Worm (Caenorhabditis elegans): Measurements from ENCODE around the gene tlp-1.

The tlp-1 gene

DNA sequence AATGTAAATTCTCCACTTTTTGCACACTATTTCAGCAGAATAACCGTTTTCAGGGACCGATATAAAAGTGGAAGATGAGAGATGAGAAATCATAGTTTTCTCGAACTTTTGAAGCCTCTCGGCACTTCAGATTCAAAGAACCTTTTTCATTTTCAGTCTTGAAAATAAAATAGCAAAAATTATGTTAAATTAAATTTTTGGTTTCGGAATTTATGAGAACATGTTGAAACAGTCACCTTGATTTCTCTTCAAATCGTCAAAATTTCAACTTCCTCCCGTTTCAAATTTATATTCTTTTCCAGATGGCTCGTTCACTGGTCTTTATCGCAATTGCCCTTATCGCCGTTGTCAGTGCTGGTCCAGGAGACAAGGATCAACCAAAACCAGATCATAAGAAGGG, 25.2 kb downstream of the tlp-1 start, which contains the start of gene srlf-26:
srlf-26 (plus strand) TSS at position 301 of the 400 bp plus-strand sequence.
- TF ChIP-seq nhr-77 (tag; optimal IDR thresholded peaks at IDR 0.05) (no peak), blmp-1 (tag; optimal IDR thresholded peaks at IDR 0.05; ENCODE audit: insufficient read depth) (no peak), C34F6.9 (tag; optimal IDR thresholded peaks at IDR 0.05) (no peak), ceh-16 (tag; optimal IDR thresholded peaks at IDR 0.05) (no peak), ama-1 (optimal IDR thresholded peaks at IDR 0.05) (no peak), lin-39 (tag; optimal IDR thresholded peaks at IDR 0.05) (no peak), unc-39 (tag; optimal IDR thresholded peaks at IDR 0.05) (no peak), alr-1 (tag; optimal IDR thresholded peaks at IDR 0.05) (no peak), dmd-4 (tag; optimal IDR thresholded peaks at IDR 0.05) (no peak), lsy-2 (tag; optimal IDR thresholded peaks at IDR 0.05) (no peak), aly-2 (tag; optimal IDR thresholded peaks at IDR 0.05) (no peak), R02D3.7 (tag; optimal IDR thresholded peaks at IDR 0.05) (no peak), nhr-11 (tag; optimal IDR thresholded peaks at IDR 0.05) (no peak), nhr-25 (tag; optimal IDR thresholded peaks at IDR 0.05) (no peak), sma-9 (GFP tag; optimal IDR thresholded peaks at IDR 0.05) (no peak), sma-9 (tag; optimal IDR thresholded peaks at IDR 0.05) (no peak), zag-1 (tag; optimal IDR thresholded peaks at IDR 0.05) (no peak)

DNA sequence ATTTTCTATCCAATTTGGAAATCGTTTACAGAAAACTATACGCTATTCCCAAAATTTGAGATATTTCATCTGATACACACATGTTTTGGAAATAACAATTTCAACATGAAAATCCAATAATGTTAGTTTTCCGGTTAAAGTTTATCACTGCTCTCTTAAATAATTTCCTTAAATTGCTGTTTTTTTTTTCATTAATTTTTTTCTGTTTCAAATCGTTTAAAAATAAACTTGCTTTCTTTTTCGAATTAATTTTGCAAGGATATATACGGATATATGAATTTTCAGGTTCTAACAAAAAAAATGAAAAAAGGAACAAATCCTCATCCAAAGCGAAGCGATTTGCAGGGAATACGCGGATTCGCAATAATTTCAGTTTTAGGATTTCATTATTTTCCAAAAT, 30.4 kb downstream of the tlp-1 start, which contains the start of gene oac-48:
oac-48 (plus strand) TSS at position 301 of the 400 bp plus-strand sequence.
- TF ChIP-seq nhr-10 (tag; optimal IDR thresholded peaks at IDR 0.05), result no peak

DNA sequence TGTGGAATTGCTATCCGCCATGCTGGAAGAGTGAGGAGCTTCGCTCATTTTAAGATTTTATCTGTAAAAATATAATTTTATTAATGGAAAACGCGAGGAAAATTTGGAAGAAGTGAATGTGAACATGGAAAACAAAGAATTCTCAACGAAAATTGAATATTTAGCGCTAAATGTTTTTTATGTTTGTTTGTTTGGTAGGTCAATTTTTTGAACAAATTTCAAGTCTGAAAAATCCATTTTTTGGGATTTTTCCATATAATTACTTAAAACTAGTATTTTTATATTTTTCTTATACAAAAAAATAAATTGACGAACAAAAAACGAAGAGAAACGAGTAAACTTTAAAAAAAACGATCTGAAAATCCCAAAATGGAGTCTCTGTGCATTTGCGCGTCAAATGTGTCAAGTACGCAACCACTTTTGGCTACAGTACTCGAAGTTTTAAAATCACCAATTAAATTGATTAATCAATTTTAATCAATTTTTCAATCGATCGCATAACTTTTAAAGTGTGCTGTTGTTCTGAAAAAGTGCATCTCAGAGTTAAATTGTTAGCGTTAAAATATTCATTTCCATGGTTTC, 36.9 kb downstream of the tlp-1 start, which contains the start of gene fbxa-215:
fbxa-215 (minus strand) TSS at position 61 of the 582 bp plus-strand sequence.
- TF ChIP-seq fos-1 (tag; optimal IDR thresholded peaks at IDR 0.05) (no peak), elt-1 (tag; optimal IDR thresholded peaks at IDR 0.05) (no peak), egl-27 (tag; optimal IDR thresholded peaks at IDR 0.05) (no peak), nhr-6 (tag; optimal IDR thresholded peaks at IDR 0.05) (no peak), lin-13 (GFP tag; optimal IDR thresholded peaks at IDR 0.05) (no peak), nhr-129 (tag; optimal IDR thresholded peaks at IDR 0.05) (no peak), lin-11 (tag; optimal IDR thresholded peaks at IDR 0.05) (no peak), nhr-21 (tag; optimal IDR thresholded peaks at IDR 0.05) (no peak), ztf-1 (GFP tag; conservative IDR thresholded peaks at IDR 0.05) (no peak)

DNA sequence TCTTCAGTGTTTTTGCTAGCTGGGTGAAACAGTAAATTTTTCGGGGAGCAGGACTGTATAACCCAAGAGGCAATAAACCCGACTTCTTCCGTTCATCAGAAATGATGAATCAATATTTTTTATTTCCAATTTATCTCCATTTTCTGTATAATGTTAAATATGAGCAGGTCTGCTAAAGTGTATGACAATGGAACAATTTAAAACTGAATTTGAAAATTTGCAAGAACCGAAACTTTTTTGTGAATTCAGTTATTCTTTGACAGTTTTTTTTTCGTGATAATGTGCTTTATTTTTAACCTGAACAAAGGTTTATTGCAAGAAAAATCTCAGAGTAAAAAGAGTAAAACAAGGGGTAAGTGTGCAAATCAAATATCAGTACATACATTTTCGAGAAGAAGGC, 38.8 kb downstream of the tlp-1 start:
- TF ChIP-seq peb-1 (tag; optimal IDR thresholded peaks at IDR 0.05) (no peak), crh-2 (tag; optimal IDR thresholded peaks at IDR 0.05) (no peak), fos-1 (tag; optimal IDR thresholded peaks at IDR 0.05) (no peak), lin-39 (tag; optimal IDR thresholded peaks at IDR 0.05) (no peak), nhr-129 (tag; optimal IDR thresholded peaks at IDR 0.05) (no peak), lsy-2 (tag; optimal IDR thresholded peaks at IDR 0.05) (no peak), nhr-23 (tag; optimal IDR thresholded peaks at IDR 0.05) (no peak), ZK546.5 (tag; optimal IDR thresholded peaks at IDR 0.05) (no peak), egl-27 (tag; optimal IDR thresholded peaks at IDR 0.05) (no peak), aly-2 (tag; optimal IDR thresholded peaks at IDR 0.05) (no peak), gmeb-1 (tag; optimal IDR thresholded peaks at IDR 0.05) (no peak), alr-1 (tag; optimal IDR thresholded peaks at IDR 0.05) (no peak), unc-39 (tag; optimal IDR thresholded peaks at IDR 0.05) (no peak), unc-55 (GFP tag; optimal IDR thresholded peaks at IDR 0.05) (no peak), nhr-237 (tag; optimal IDR thresholded peaks at IDR 0.05) (no peak), blmp-1 (tag; optimal IDR thresholded peaks at IDR 0.05; ENCODE audit: insufficient read depth) (no peak)

DNA sequence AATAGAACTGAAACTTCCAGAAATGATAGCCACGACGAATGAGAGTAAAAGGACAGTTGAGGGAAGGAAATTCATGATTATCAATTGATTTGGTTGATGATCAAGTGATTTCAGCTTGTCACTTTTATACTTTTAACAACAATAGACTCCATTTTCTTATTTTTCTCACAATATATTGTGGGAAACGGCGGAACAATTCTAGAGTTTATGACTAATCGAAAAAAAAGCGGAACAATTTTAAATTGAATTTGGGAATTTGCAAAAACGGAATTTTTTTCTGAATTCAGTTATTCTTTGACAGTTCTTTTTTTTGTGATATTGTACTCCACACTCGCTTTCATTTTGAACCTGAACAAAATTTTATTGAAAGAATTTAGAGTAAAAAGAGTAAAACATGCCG, 39.8 kb downstream of the tlp-1 start, which contains the start of gene Y45F10C.4:
Y45F10C.4 (minus strand) TSS at position 101 of the 400 bp plus-strand sequence.
- no peak for TF ChIP-seq skn-1 (tag; optimal IDR thresholded peaks at IDR 0.05)
- TF ChIP-seq nhr-21 (tag; optimal IDR thresholded peaks at IDR 0.05), result no peak
- no peak for TF ChIP-seq sma-9 (GFP tag; optimal IDR thresholded peaks at IDR 0.05)
- no peak for TF ChIP-seq sma-9 (tag; optimal IDR thresholded peaks at IDR 0.05)
- TF ChIP-seq unc-55 (GFP tag; optimal IDR thresholded peaks at IDR 0.05), result no peak
- no peak for TF ChIP-seq mdl-1 (tag; optimal IDR thresholded peaks at IDR 0.05)
- no peak for TF ChIP-seq alr-1 (tag; optimal IDR thresholded peaks at IDR 0.05)
- TF ChIP-seq blmp-1 (tag; optimal IDR thresholded peaks at IDR 0.05; ENCODE audit: insufficient read depth), result no peak
- TF ChIP-seq ZK546.5 (tag; optimal IDR thresholded peaks at IDR 0.05), result no peak
- TF ChIP-seq unc-62 (GFP tag; optimal IDR thresholded peaks at IDR 0.05), result no peak
- TF ChIP-seq lin-39 (tag; optimal IDR thresholded peaks at IDR 0.05), result no peak
- TF ChIP-seq zag-1 (tag; optimal IDR thresholded peaks at IDR 0.05), result no peak
- no peak for TF ChIP-seq unc-39 (tag; optimal IDR thresholded peaks at IDR 0.05)
- TF ChIP-seq Y55F3AM.14 (GFP tag; optimal IDR thresholded peaks at IDR 0.05), result no peak
- TF ChIP-seq aly-2 (tag; optimal IDR thresholded peaks at IDR 0.05), result no peak
- TF ChIP-seq mab-5 (tag; optimal IDR thresholded peaks at IDR 0.05), result no peak
